Fruit fly (Drosophila melanogaster) whole organism, embryonic: ENCODE results near the gene Nulp1.

Experiments
- CG10959 ChIP-seq: fragments of 200-800 bp; sonication (Bioruptor generic); IDR thresholded peaks from 2 replicates; pipeline ENCODE4 v1.3.6; 2022; ENCODE audit warnings: missing biosample characterization, missing genetic modification characterization
- CG12659 ChIP-seq: fragments of 200-800 bp; sonication (Bioruptor generic); optimal IDR thresholded peaks from 3 replicates; lab custom pipeline; 2017; ENCODE audit warnings: mild to moderate bottlenecking, missing biosample characterization, missing genetic modification reagents, missing genetic modification characterization
- CG16863 ChIP-seq: fragments of 200-800 bp; sonication (Bioruptor generic); optimal IDR thresholded peaks from 3 replicates; lab custom pipeline; 2016; ENCODE audit warnings: missing biosample characterization, missing genetic modification characterization
- CG2120 ChIP-seq: fragments of 200-800 bp; sonication (Bioruptor generic); optimal IDR thresholded peaks from 3 replicates; lab custom pipeline; 2016; ENCODE audit warnings: missing biosample characterization, missing genetic modification characterization
- CG2202 ChIP-seq: fragments of 200-800 bp; sonication (Bioruptor generic); optimal IDR thresholded peaks from 2 replicates; lab custom pipeline; 2018; ENCODE audit warnings: missing biosample characterization, mild to moderate bottlenecking, missing genetic modification characterization
- CG2678 ChIP-seq: fragments of 200-800 bp; sonication (Bioruptor generic); optimal IDR thresholded peaks from 3 replicates; lab custom pipeline; 2019; ENCODE audit warnings: missing biosample characterization, mild to moderate bottlenecking, missing genetic modification characterization, moderate library complexity
- CG2712 ChIP-seq: fragments of 200-800 bp; optimal IDR thresholded peaks from 3 replicates; lab custom pipeline; 2019; ENCODE audit warnings: missing biosample characterization, mild to moderate bottlenecking, missing genetic modification characterization, moderate library complexity
- CG32532 ChIP-seq: fragments of 200-800 bp; sonication (Bioruptor generic); IDR thresholded peaks from 2 replicates; pipeline ENCODE4 v1.3.6; 2022; ENCODE audit warnings: missing biosample characterization, missing genetic modification characterization
- CG32772 ChIP-seq: fragments of 200-800 bp; sonication (Bioruptor generic); IDR thresholded peaks from 2 replicates; pipeline ENCODE4 v1.3.6; 2022; ENCODE audit warnings: missing biosample characterization, missing genetic modification characterization
- CG3838 ChIP-seq: fragments of 200-800 bp; sonication (Bioruptor generic); optimal IDR thresholded peaks from 3 replicates; lab custom pipeline; 2016; ENCODE audit warnings: missing biosample characterization, missing genetic modification characterization
- CG3847 ChIP-seq: fragments of 200-800 bp; sonication (Bioruptor generic); IDR thresholded peaks from 2 replicates; pipeline ENCODE4 v1.3.6; 2022; ENCODE audit warnings: missing biosample characterization, missing genetic modification characterization
- CG4360 ChIP-seq: fragments of 200-800 bp; sonication (Bioruptor generic); IDR thresholded peaks from 2 replicates; pipeline ENCODE4 v1.3.6; 2022; ENCODE audit warnings: missing biosample characterization, missing genetic modification characterization
- CG5180 ChIP-seq: fragments of 200-800 bp; sonication (Bioruptor generic); optimal IDR thresholded peaks from 3 replicates; lab custom pipeline; 2017; ENCODE audit warnings: missing biosample characterization, missing genetic modification characterization, mild to moderate bottlenecking, moderate library complexity, missing genetic modification reagents
- CG9215 ChIP-seq: fragments of 200-800 bp; sonication (Bioruptor generic); IDR thresholded peaks from 2 replicates; pipeline ENCODE4 v1.3.6; 2022; ENCODE audit warnings: missing biosample characterization, missing genetic modification characterization
- CG9727 ChIP-seq: fragments of 200-800 bp; sonication (Bioruptor generic); optimal IDR thresholded peaks from 3 replicates; lab custom pipeline; 2017; ENCODE audit warnings: missing biosample characterization, mild to moderate bottlenecking, missing genetic modification characterization
- CTCF ChIP-seq: fragments of 200-800 bp; sonication (Bioruptor generic); optimal IDR thresholded peaks from 2 replicates; lab custom pipeline; 2017; ENCODE audit warnings: missing biosample characterization, mild to moderate bottlenecking, missing genetic modification characterization, moderate library complexity
- Camta ChIP-seq: fragments of 200-800 bp; sonication (Bioruptor generic); optimal IDR thresholded peaks from 2 replicates; lab custom pipeline; 2016; ENCODE audit warnings: missing biosample characterization, missing genetic modification characterization
- Doc3 ChIP-seq: fragments of 200-800 bp; sonication (Bioruptor generic); IDR thresholded peaks from 3 replicates; pipeline ENCODE4 v1.3.6; 2022; ENCODE audit warnings: missing biosample characterization, missing genetic modification characterization; ENCODE audit not compliant: partially characterized antibody
- Dp ChIP-seq: fragments of 200-800 bp; sonication (Bioruptor generic); optimal IDR thresholded peaks from 2 replicates; lab custom pipeline; 2018; ENCODE audit warnings: missing biosample characterization, mild to moderate bottlenecking, missing genetic modification characterization, moderate library complexity
- ERR ChIP-seq: fragments of 200-800 bp; sonication (Bioruptor generic); optimal IDR thresholded peaks from 2 replicates; lab custom pipeline; 2016; ENCODE audit warnings: missing biosample characterization, missing genetic modification characterization
- Eip74EF ChIP-seq, 2 experiments: fragments of 200-800 bp in 1 of 2; fragments of >200 bp in 1 of 2; sonication (Bioruptor generic) in 1 of 2; optimal IDR thresholded peaks; 2 replicates each; lab custom pipeline; 2017 to 2019; ENCODE audit warnings: missing biosample characterization in 2 of 2, missing genetic modification characterization in 2 of 2, mild to moderate bottlenecking in 1 of 2, moderate library complexity in 1 of 2
- Fer2 ChIP-seq: fragments of 200-800 bp; sonication (Bioruptor generic); optimal IDR thresholded peaks from 2 replicates; lab custom pipeline; 2018; ENCODE audit warnings: missing biosample characterization, mild to moderate bottlenecking, missing genetic modification characterization, moderate library complexity
- HHEX ChIP-seq: fragments of 200-800 bp; sonication (Bioruptor generic); optimal IDR thresholded peaks from 3 replicates; lab custom pipeline; 2017; ENCODE audit warnings: missing biosample characterization, mild to moderate bottlenecking, missing genetic modification characterization, missing genetic modification reagents
- HmgZ ChIP-seq: fragments of 200-800 bp; sonication (Bioruptor generic); optimal IDR thresholded peaks from 2 replicates; lab custom pipeline; 2018; ENCODE audit warnings: missing biosample characterization, mild to moderate bottlenecking, missing genetic modification characterization
- Jarid2 ChIP-seq: fragments of 200-800 bp; sonication (Bioruptor generic); optimal IDR thresholded peaks from 3 replicates; lab custom pipeline; 2017; ENCODE audit warnings: mild to moderate bottlenecking, missing biosample characterization, missing genetic modification reagents, missing genetic modification characterization
- Med ChIP-seq: fragments of 200-800 bp; sonication (Bioruptor generic); peaks from one replicate; lab custom pipeline; 2016; ENCODE audit warnings: missing biosample characterization, missing genetic modification characterization, mild to moderate bottlenecking, inconsistent platforms, moderate library complexity
- NC2β ChIP-seq: fragments of 200-800 bp; sonication (Bioruptor generic); optimal IDR thresholded peaks from 2 replicates; lab custom pipeline; 2016; ENCODE audit warnings: missing biosample characterization, missing genetic modification characterization
- Six4 ChIP-seq: fragments of 200-800 bp; sonication (Bioruptor generic); optimal IDR thresholded peaks from 2 replicates; lab custom pipeline; 2016; ENCODE audit warnings: missing biosample characterization, missing genetic modification characterization
- abd-A ChIP-seq: fragments of 200-800 bp; sonication (Bioruptor generic); optimal IDR thresholded peaks from 3 replicates; lab custom pipeline; 2019; ENCODE audit warnings: missing biosample characterization, mild to moderate bottlenecking, missing genetic modification characterization, moderate library complexity
- amos ChIP-seq: fragments of 200-800 bp; sonication (Bioruptor generic); IDR thresholded peaks from 2 replicates; pipeline ENCODE4 v1.3.6; 2022; ENCODE audit warnings: missing biosample characterization, missing genetic modification characterization; ENCODE audit not compliant: partially characterized antibody
- chinmo ChIP-seq: fragments of 200-800 bp; sonication (Bioruptor generic); IDR thresholded peaks from 4 replicates; pipeline ENCODE4 v1.3.6; 2022; ENCODE audit warnings: missing biosample characterization, missing genetic modification characterization; ENCODE audit not compliant: partially characterized antibody
- dysf ChIP-seq: fragments of 200-800 bp; sonication (Bioruptor generic); IDR thresholded peaks from 3 replicates; pipeline ENCODE4 v1.3.6; 2022; ENCODE audit warnings: missing biosample characterization, missing genetic modification characterization
- fd64A ChIP-seq: fragments of 200-800 bp; sonication (Bioruptor generic); optimal IDR thresholded peaks from 3 replicates; lab custom pipeline; 2018; ENCODE audit warnings: missing biosample characterization, mild to moderate bottlenecking, missing genetic modification characterization
- gro ChIP-seq: fragments of 200-800 bp; sonication (Bioruptor generic); optimal IDR thresholded peaks from 2 replicates; lab custom pipeline; 2016; ENCODE audit warnings: missing biosample characterization, missing genetic modification characterization
- ind ChIP-seq: fragments of 200-800 bp; sonication (Bioruptor generic); optimal IDR thresholded peaks from 3 replicates; lab custom pipeline; 2016; ENCODE audit warnings: missing biosample characterization, missing genetic modification characterization
- kah ChIP-seq: fragments of 200-800 bp; sonication (Bioruptor generic); optimal IDR thresholded peaks from 2 replicates; lab custom pipeline; 2018; ENCODE audit warnings: missing biosample characterization, mild to moderate bottlenecking, missing genetic modification characterization
- mld ChIP-seq: fragments of 200-800 bp; sonication (Bioruptor generic); IDR thresholded peaks from 3 replicates; pipeline ENCODE4 v1.3.6; 2022; ENCODE audit warnings: missing biosample characterization, missing genetic modification characterization; ENCODE audit not compliant: partially characterized antibody
- nerfin-1 ChIP-seq: fragments of 200-800 bp; sonication (Bioruptor generic); optimal IDR thresholded peaks from 3 replicates; lab custom pipeline; 2019; ENCODE audit warnings: missing biosample characterization, mild to moderate bottlenecking, missing genetic modification characterization, moderate library complexity
- pfk ChIP-seq: fragments of 200-800 bp; sonication (Bioruptor generic); optimal IDR thresholded peaks from 2 replicates; lab custom pipeline; 2018; ENCODE audit warnings: missing biosample characterization, mild to moderate bottlenecking, missing genetic modification characterization, moderate library complexity
- pzg ChIP-seq: fragments of 200-800 bp; sonication (Bioruptor generic); optimal IDR thresholded peaks from 3 replicates; lab custom pipeline; 2018; ENCODE audit warnings: missing biosample characterization, mild to moderate bottlenecking, missing genetic modification characterization, moderate library complexity
- ranshi ChIP-seq: fragments of 200-800 bp; sonication (Bioruptor generic); IDR thresholded peaks from 2 replicates; pipeline ENCODE4 v1.3.6; 2022; ENCODE audit warnings: missing biosample characterization, missing genetic modification characterization
- repo ChIP-seq: fragments of 200-800 bp; sonication (Bioruptor generic); optimal IDR thresholded peaks from 2 replicates; lab custom pipeline; 2016; ENCODE audit warnings: missing biosample characterization, missing genetic modification characterization
- sd ChIP-seq: fragments of 200-800 bp; sonication (Bioruptor generic); optimal IDR thresholded peaks from 3 replicates; lab custom pipeline; 2018; ENCODE audit warnings: missing biosample characterization, mild to moderate bottlenecking, missing genetic modification characterization, moderate library complexity
- shn ChIP-seq: fragments of 200-800 bp; sonication (Bioruptor generic); optimal IDR thresholded peaks from 3 replicates; lab custom pipeline; 2016; ENCODE audit warnings: missing biosample characterization, missing genetic modification characterization
- ssp ChIP-seq: fragments of 200-800 bp; sonication (Bioruptor generic); IDR thresholded peaks from 2 replicates; pipeline ENCODE4 v1.3.6; 2022; ENCODE audit warnings: missing biosample characterization, missing genetic modification characterization
- trem ChIP-seq: fragments of 200-800 bp; optimal IDR thresholded peaks from 3 replicates; lab custom pipeline; 2019; ENCODE audit warnings: missing biosample characterization, mild to moderate bottlenecking, missing genetic modification characterization, moderate library complexity
- vnd ChIP-seq: fragments of 200-800 bp; sonication (Bioruptor generic); IDR thresholded peaks from 3 replicates; pipeline ENCODE4 v1.3.6; 2022; ENCODE audit warnings: missing biosample characterization, missing genetic modification characterization; ENCODE audit not compliant: partially characterized antibody
- vvl ChIP-seq: fragments of 200-800 bp; sonication (Bioruptor generic); IDR thresholded peaks from 2 replicates; pipeline ENCODE4 v1.3.6; 2022; ENCODE audit warnings: missing biosample characterization, missing genetic modification characterization
- wek ChIP-seq: fragments of 200-800 bp; sonication (Bioruptor generic); optimal IDR thresholded peaks from 3 replicates; lab custom pipeline; 2018; ENCODE audit warnings: missing biosample characterization, mild to moderate bottlenecking, missing genetic modification characterization, moderate library complexity

Nulp1 gene

dm6 chr3L:8081822-8082221, 28.3 kb upstream of the Nulp1 start (continued):
- TF ChIP-seq CG12659 (GFP tag; lab: Kevin White, UChicago), result peak; percentile 44
- TF ChIP-seq chinmo (GFP tag; lab: Robert Waterston, UW), result peak; percentile 77; the same call in 2 of the 4 replicates
- TF ChIP-seq pzg, result peak; percentile 32
- TF ChIP-seq CG9727, result no peak
- TF ChIP-seq mld (GFP tag; lab: Robert Waterston, UW), result no peak
- TF ChIP-seq kah (GFP tag; lab: Kevin White, UChicago), result peak; percentile 33
- TF ChIP-seq fd64A, result peak; percentile 2
- TF ChIP-seq CG32532 (GFP tag; lab: Robert Waterston, UW), result peak; percentile 56; the same call in 1 of the 2 replicates
- no peak for TF ChIP-seq CG3847
- TF ChIP-seq CG5180 (GFP tag; lab: Kevin White, UChicago), result peak; percentile 43
- peak; percentile 61 for TF ChIP-seq HmgZ
- peak in 1 of 2 experiments; percentile 20 for TF ChIP-seq Eip74EF (GFP tag; optimal IDR thresholded peaks at IDR 0.05; lab: Kevin White, UChicago)

DNA sequence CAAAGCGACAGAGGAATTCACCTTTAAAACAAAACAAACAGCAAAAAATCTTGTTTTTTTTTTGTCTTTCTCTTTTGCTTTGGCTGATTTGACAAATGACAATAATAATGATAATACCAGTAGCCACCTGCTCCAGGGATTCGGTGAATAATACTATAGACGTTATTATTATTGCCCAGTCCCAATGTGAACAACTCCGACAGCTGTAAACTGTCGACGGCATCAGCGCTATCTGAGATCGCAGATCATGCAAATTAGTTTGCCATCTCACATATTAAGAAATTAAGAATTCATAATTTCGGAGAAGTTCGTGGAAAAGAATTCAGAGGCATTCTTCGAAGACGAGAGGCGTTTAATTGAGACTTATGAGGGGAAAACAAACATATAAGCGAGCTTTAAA, 23.9 kb upstream of the Nulp1 start:
- TF ChIP-seq NC2β (no peak), amos (GFP tag; lab: Robert Waterston, UW) (no peak), vvl (GFP tag; lab: Robert Waterston, UW) (0 out of 2 replicates have a peak, but pooled peaks have one; percentile 25), pfk (GFP tag; lab: Kevin White, UChicago) (no peak), chinmo (GFP tag; lab: Robert Waterston, UW) (0 out of 4 replicates have a peak, but pooled peaks have one; percentile 74), abd-A (tag; lab: Kevin White, UChicago) (peak; percentile 24), Med (GFP tag; lab: Kevin White, UChicago) (peak; percentile 41), Doc3 (no peak), dysf (GFP tag; lab: Robert Waterston, UW) (no peak), sd (peak; percentile 69), CG10959 (GFP tag; lab: Robert Waterston, UW) (no peak)

- TF ChIP-seq HHEX (GFP tag; lab: Kevin White, UChicago) (peak; percentile 4), CG16863 (no peak), CG2202 (no peak), CG32772 (no peak), nerfin-1 (tag; lab: Kevin White, UChicago) (peak; percentile 13), Dp (GFP tag; lab: Kevin White, UChicago) (peak; percentile 38), ERR (GFP tag; lab: Kevin White, UChicago) (no peak), CG9215 (GFP tag; lab: Robert Waterston, UW) (no peak), trem (tag; lab: Kevin White, UChicago) (peak; percentile 20), CG3838 (GFP tag; lab: Kevin White, UChicago) (no peak), CG4360 (GFP tag; lab: Robert Waterston, UW) (no peak), CG2120 (GFP tag; lab: Kevin White, UChicago) (peak; percentile 72), Jarid2 (GFP tag; lab: Kevin White, UChicago) (peak; percentile 23), Six4 (no peak), shn (GFP tag; lab: Kevin White, UChicago) (no peak), ranshi (GFP tag; lab: Robert Waterston, UW) (no peak), CTCF (GFP tag; lab: Kevin White, UChicago) (peak; percentile 21), vnd (GFP tag; lab: Robert Waterston, UW) (no peak), gro (peak; percentile 87), wek (GFP tag; lab: Kevin White, UChicago) (peak; percentile 60), Fer2 (tag; lab: Kevin White, UChicago) (no peak), chinmo (GFP tag; lab: Robert Waterston, UW) (no peak), CG2712 (peak; percentile 12), CG2678 (tag; lab: Kevin White, UChicago) (peak; percentile 41), ssp (GFP tag; lab: Robert Waterston, UW) (no peak), ind (peak; percentile 44), Camta (GFP tag; lab: Kevin White, UChicago) (peak; percentile 18), repo (GFP tag; lab: Kevin White, UChicago) (no peak)
Observed at dm6 chr3L:8091650-8092068, 18.5 kb upstream of the Nulp1 start, which contains the start of gene CG7565. Gene CG7565, minus strand, starts transcription at chr3L:8091786.
